Fruit fly (Drosophila melanogaster): Measurements from ENCODE around the gene CG32544.

The CG32544 gene

dm6 chrX:18848338-18849021, 11.6 kb upstream of the CG32544 start, which contains the start of gene shop (continued):
- peak; percentile 94 for TF ChIP-seq CG32006 (GFP tag; optimal IDR thresholded peaks at IDR 0.05)
- TF ChIP-seq fd59A (GFP tag; optimal IDR thresholded peaks at IDR 0.05), result peak; percentile 81
- peak; percentile 84 for TF ChIP-seq CG6276 (GFP tag; optimal IDR thresholded peaks at IDR 0.05)
- TF ChIP-seq topi (GFP tag; optimal IDR thresholded peaks at IDR 0.05), result peak; percentile 92
- peak; percentile 88 for TF ChIP-seq CG8632 (GFP tag; optimal IDR thresholded peaks at IDR 0.05)
- peak; percentile 54 for TF ChIP-seq dac (GFP tag; optimal IDR thresholded peaks at IDR 0.05)
- peak; percentile 85 for TF ChIP-seq CG6792 (GFP tag; optimal IDR thresholded peaks at IDR 0.05)
- peak; percentile 63 for TF ChIP-seq CG1621 (tag; optimal IDR thresholded peaks at IDR 0.05)
- TF ChIP-seq CG10669 (GFP tag; optimal IDR thresholded peaks at IDR 0.05), result peak; percentile 87
- TF ChIP-seq CG9139 (GFP tag; optimal IDR thresholded peaks at IDR 0.05), result peak; percentile 78
- peak; percentile 72 for TF ChIP-seq spab (GFP tag; optimal IDR thresholded peaks at IDR 0.05)
- no peak for TF ChIP-seq Hr38 (GFP tag; optimal IDR thresholded peaks at IDR 0.05)
- TF ChIP-seq CG8319 (GFP tag; optimal IDR thresholded peaks at IDR 0.05), result peak; percentile 73
- peak; percentile 56 to 87 for TF ChIP-seq salr (GFP tag; optimal IDR thresholded peaks at IDR 0.05)
- no peak for TF ChIP-seq CG16779 (tag; optimal IDR thresholded peaks at IDR 0.05)
- TF ChIP-seq net (GFP tag; optimal IDR thresholded peaks at IDR 0.05), result peak; percentile 86
- TF ChIP-seq Sox14 (GFP tag; optimal IDR thresholded peaks at IDR 0.05), result peak; percentile 86
- peak; percentile 44; the same call in 1 of the 2 replicates for TF ChIP-seq CG11294 (GFP tag; IDR thresholded peaks at IDR 0.05)

dm6 chrX:18849022-18849368, 11.1 kb upstream of the CG32544 start:
- TF ChIP-seq CG8119 (GFP tag; IDR thresholded peaks at IDR 0.05) (0 out of 3 replicates have a peak, but pooled peaks have one; percentile 2), fkh (GFP tag; optimal IDR thresholded peaks at IDR 0.05) (peak; percentile 77), CG11902 (GFP tag; optimal IDR thresholded peaks at IDR 0.05) (no peak)

dm6 chrX:18857356-18857807, 2.7 kb upstream of the CG32544 start, which contains the start of gene CG7322:
Gene CG7322 (minus strand): TSS chrX:18857757.
- peak; percentile 6 for TF ChIP-seq CG6854 (GFP tag; optimal IDR thresholded peaks at IDR 0.05)
- TF ChIP-seq OdsH (GFP tag; optimal IDR thresholded peaks at IDR 0.05), result no peak
- peak; percentile 49 for TF ChIP-seq CG1621 (tag; optimal IDR thresholded peaks at IDR 0.05)
- peak; percentile 98 for TF ChIP-seq svp (GFP tag)
- TF ChIP-seq Smox (GFP tag; optimal IDR thresholded peaks at IDR 0.05), result no peak
- TF ChIP-seq Eip78C (GFP tag), result peak; percentile 32

- TF ChIP-seq esn (GFP tag; optimal IDR thresholded peaks at IDR 0.05), result peak; percentile 33
- no peak for TF ChIP-seq CG32006 (GFP tag; optimal IDR thresholded peaks at IDR 0.05)
- no peak for TF ChIP-seq Hr4 (GFP tag; optimal IDR thresholded peaks at IDR 0.05)
- TF ChIP-seq topi (GFP tag; optimal IDR thresholded peaks at IDR 0.05), result no peak
- no peak for TF ChIP-seq acj6 (GFP tag; optimal IDR thresholded peaks at IDR 0.05)
- peak; percentile 83 for TF ChIP-seq achi (GFP tag; optimal IDR thresholded peaks at IDR 0.05)
- peak; percentile 5 for TF ChIP-seq cyc (GFP tag; optimal IDR thresholded peaks at IDR 0.05)
- TF ChIP-seq Blimp-1 (GFP tag; optimal IDR thresholded peaks at IDR 0.05), result no peak
- TF ChIP-seq CG6854 (GFP tag; optimal IDR thresholded peaks at IDR 0.05), result no peak
- TF ChIP-seq spab (GFP tag; optimal IDR thresholded peaks at IDR 0.05), result no peak
- no peak for TF ChIP-seq CG8632 (GFP tag; optimal IDR thresholded peaks at IDR 0.05)
- no peak for TF ChIP-seq vri (GFP tag; optimal IDR thresholded peaks at IDR 0.05)
- TF ChIP-seq CG31627 (GFP tag; optimal IDR thresholded peaks at IDR 0.05), result peak; percentile 31
- TF ChIP-seq lz (GFP tag; optimal IDR thresholded peaks at IDR 0.05), result peak; percentile 10
Observed at dm6 chrX:18857916-18858315, 2.2 kb upstream of the CG32544 start, which contains the start of gene Usp39. Gene Usp39 (plus strand): TSS chrX:18858203.
